Fruit fly (Drosophila melanogaster) whole organism, prepupa: ENCODE results near the gene CG4465.

Experiments used
- Blimp-1 ChIP-seq: fragments of 200-800 bp; sonication (Bioruptor generic); optimal IDR thresholded peaks from 3 replicates; lab custom pipeline; 2017; ENCODE audit warnings: missing biosample characterization, missing genetic modification characterization, mild to moderate bottlenecking, moderate library complexity, missing genetic modification reagents
- CG10669 ChIP-seq: fragments of 200-800 bp; sonication (Bioruptor generic); optimal IDR thresholded peaks from 3 replicates; lab custom pipeline; 2018; ENCODE audit warnings: missing biosample characterization, mild to moderate bottlenecking, missing genetic modification characterization, moderate library complexity
- CG1621 ChIP-seq: fragments of 200-800 bp; sonication (Bioruptor generic); optimal IDR thresholded peaks from 3 replicates; lab custom pipeline; 2018; ENCODE audit warnings: missing biosample characterization, mild to moderate bottlenecking, missing genetic modification characterization
- CG16779 ChIP-seq: fragments of 200-800 bp; sonication (Bioruptor generic); optimal IDR thresholded peaks from 3 replicates; lab custom pipeline; 2017; ENCODE audit warnings: missing biosample characterization, mild to moderate bottlenecking, missing genetic modification characterization
- CG3032 ChIP-seq: fragments of 200-800 bp; optimal IDR thresholded peaks from 2 replicates; lab custom pipeline; 2019; ENCODE audit warnings: missing biosample characterization, mild to moderate bottlenecking, missing genetic modification characterization, moderate library complexity
- CG31627 ChIP-seq: fragments of 200-800 bp; sonication (Bioruptor generic); optimal IDR thresholded peaks from 3 replicates; lab custom pipeline; 2016; ENCODE audit warnings: missing biosample characterization, missing genetic modification characterization
- CG32006 ChIP-seq: fragments of 200-800 bp; sonication (Bioruptor generic); optimal IDR thresholded peaks from 3 replicates; lab custom pipeline; 2017; ENCODE audit warnings: missing biosample characterization, mild to moderate bottlenecking, missing genetic modification characterization
- CG34406 ChIP-seq: fragments of 200-800 bp; sonication (Bioruptor generic); optimal IDR thresholded peaks from 3 replicates; lab custom pipeline; 2016; ENCODE audit warnings: missing biosample characterization, missing genetic modification characterization
- CG4318 ChIP-seq: fragments of 200-800 bp; sonication (Bioruptor generic); optimal IDR thresholded peaks from 3 replicates; lab custom pipeline; 2017; ENCODE audit warnings: missing biosample characterization, mild to moderate bottlenecking, missing genetic modification characterization
- CG6163 ChIP-seq: fragments of 200-800 bp; sonication (Bioruptor generic); IDR thresholded peaks from 3 replicates; pipeline ENCODE4 v1.3.6; 2022; ENCODE audit warnings: missing biosample characterization, missing genetic modification characterization
- CG6276 ChIP-seq: fragments of 200-800 bp; sonication (Bioruptor generic); optimal IDR thresholded peaks from 2 replicates; lab custom pipeline; 2017; ENCODE audit warnings: missing biosample characterization, mild to moderate bottlenecking, missing genetic modification characterization
- CG6792 ChIP-seq: fragments of 200-800 bp; sonication (Bioruptor generic); optimal IDR thresholded peaks from 3 replicates; lab custom pipeline; 2016; ENCODE audit warnings: missing biosample characterization, missing genetic modification characterization
- CG6808 ChIP-seq: fragments of 200-800 bp; sonication (Bioruptor generic); optimal IDR thresholded peaks from 3 replicates; lab custom pipeline; 2017; ENCODE audit warnings: missing biosample characterization, missing genetic modification characterization, mild to moderate bottlenecking, moderate library complexity, missing genetic modification reagents
- CG6854 ChIP-seq: fragments of 200-800 bp; sonication (Bioruptor generic); optimal IDR thresholded peaks from 2 replicates; lab custom pipeline; 2017; ENCODE audit warnings: missing biosample characterization, mild to moderate bottlenecking, missing genetic modification characterization
- CG7368 ChIP-seq: fragments of 200-800 bp; sonication (Bioruptor generic); optimal IDR thresholded peaks from 3 replicates; lab custom pipeline; 2016; ENCODE audit warnings: missing biosample characterization, missing genetic modification characterization
- CG8119 ChIP-seq: fragments of 200-800 bp; sonication (Bioruptor generic); IDR thresholded peaks from 3 replicates; pipeline ENCODE4 v1.3.6; 2022; ENCODE audit warnings: missing biosample characterization, missing genetic modification characterization
- CG8319 ChIP-seq: fragments of 200-800 bp; sonication (Bioruptor generic); optimal IDR thresholded peaks from 3 replicates; lab custom pipeline; 2016; ENCODE audit warnings: missing biosample characterization, missing genetic modification characterization
- CG8632 ChIP-seq: fragments of 200-800 bp; sonication (Bioruptor generic); optimal IDR thresholded peaks from 3 replicates; lab custom pipeline; 2016; ENCODE audit warnings: missing biosample characterization, missing genetic modification characterization
- CG9139 ChIP-seq: fragments of 200-800 bp; sonication (Bioruptor generic); optimal IDR thresholded peaks from 3 replicates; lab custom pipeline; 2017; ENCODE audit warnings: missing biosample characterization, mild to moderate bottlenecking, missing genetic modification characterization
- Eip78C ChIP-seq: fragments of 200-800 bp; sonication (Bioruptor generic); peaks from one replicate; lab custom pipeline; 2016; ENCODE audit warnings: missing biosample characterization, missing genetic modification characterization
- Eip93F ChIP-seq: fragments of 200-800 bp; sonication (Bioruptor generic); optimal IDR thresholded peaks from 2 replicates; lab custom pipeline; 2016; ENCODE audit warnings: missing biosample characterization, mild to moderate bottlenecking, missing genetic modification characterization
- Ets21C ChIP-seq: fragments of 200-800 bp; sonication (Bioruptor generic); optimal IDR thresholded peaks from 3 replicates; lab custom pipeline; 2016; ENCODE audit warnings: missing biosample characterization, missing genetic modification characterization
- Ets96B ChIP-seq: fragments of 200-800 bp; optimal IDR thresholded peaks from 2 replicates; lab custom pipeline; 2019; ENCODE audit warnings: missing biosample characterization, mild to moderate bottlenecking, missing genetic modification characterization, moderate library complexity
- Hr38 ChIP-seq: sonication (Bioruptor generic); optimal IDR thresholded peaks from 2 replicates; lab custom pipeline; 2016; ENCODE audit warnings: missing biosample characterization, missing genetic modification characterization
- Hr39 ChIP-seq: fragments of 200-800 bp; sonication (Bioruptor generic); optimal IDR thresholded peaks from 2 replicates; lab custom pipeline; 2016; ENCODE audit warnings: missing biosample characterization, missing genetic modification characterization
- Hr4 ChIP-seq: fragments of 200-800 bp; sonication (Bioruptor generic); optimal IDR thresholded peaks from 3 replicates; lab custom pipeline; 2016; ENCODE audit warnings: missing biosample characterization, missing genetic modification characterization
- Lpt ChIP-seq: fragments of 200-800 bp; sonication (Bioruptor generic); optimal IDR thresholded peaks from 3 replicates; lab custom pipeline; 2016; ENCODE audit warnings: missing biosample characterization, missing genetic modification characterization
- Met ChIP-seq: fragments of 200-800 bp; sonication (Bioruptor generic); optimal IDR thresholded peaks from 3 replicates; lab custom pipeline; 2016; ENCODE audit warnings: missing biosample characterization, missing genetic modification characterization
- OdsH ChIP-seq: fragments of 200-800 bp; sonication (Bioruptor generic); optimal IDR thresholded peaks from 3 replicates; lab custom pipeline; 2016; ENCODE audit warnings: missing biosample characterization, missing genetic modification characterization
- Smox ChIP-seq: fragments of 200-800 bp; sonication (Bioruptor generic); optimal IDR thresholded peaks from 3 replicates; lab custom pipeline; 2016; ENCODE audit warnings: missing biosample characterization, missing genetic modification characterization
- Sox102F ChIP-seq: fragments of 200-800 bp; sonication (Bioruptor generic); optimal IDR thresholded peaks from 2 replicates; lab custom pipeline; 2016; ENCODE audit warnings: missing biosample characterization, mild to moderate bottlenecking, missing genetic modification characterization
- Sox14 ChIP-seq: fragments of 200-800 bp; sonication (Bioruptor generic); optimal IDR thresholded peaks from 3 replicates; lab custom pipeline; 2016; ENCODE audit warnings: missing biosample characterization, missing genetic modification characterization
- Sox15 ChIP-seq: fragments of 200-800 bp; sonication (Bioruptor generic); optimal IDR thresholded peaks from 3 replicates; lab custom pipeline; 2016; ENCODE audit warnings: missing biosample characterization, missing genetic modification characterization
- achi ChIP-seq: fragments of 200-800 bp; sonication (Bioruptor generic); optimal IDR thresholded peaks from 3 replicates; lab custom pipeline; 2016; ENCODE audit warnings: missing biosample characterization, missing genetic modification characterization
- acj6 ChIP-seq: fragments of 200-800 bp; sonication (Bioruptor generic); optimal IDR thresholded peaks from 3 replicates; lab custom pipeline; 2016; ENCODE audit warnings: missing biosample characterization, missing genetic modification characterization
- cyc ChIP-seq: fragments of 200-800 bp; sonication (Bioruptor generic); optimal IDR thresholded peaks from 3 replicates; lab custom pipeline; 2016; ENCODE audit warnings: missing biosample characterization, missing genetic modification characterization
- dac ChIP-seq: fragments of 200-800 bp; sonication (Bioruptor generic); optimal IDR thresholded peaks from 2 replicates; lab custom pipeline; 2017; ENCODE audit warnings: missing biosample characterization, mild to moderate bottlenecking, missing genetic modification characterization
- dsx ChIP-seq: fragments of 200-800 bp; optimal IDR thresholded peaks from 3 replicates; lab custom pipeline; 2019; ENCODE audit warnings: missing biosample characterization, mild to moderate bottlenecking, missing genetic modification characterization, moderate library complexity; ENCODE audit not compliant: poor library complexity, severe bottlenecking
- eg ChIP-seq: fragments of 200-800 bp; sonication (Bioruptor generic); IDR thresholded peaks from 3 replicates; pipeline ENCODE4 v1.3.6; 2022; ENCODE audit warnings: missing biosample characterization, missing genetic modification characterization
- fd59A ChIP-seq: fragments of 200-800 bp; sonication (Bioruptor generic); optimal IDR thresholded peaks from 2 replicates; lab custom pipeline; 2017; ENCODE audit warnings: missing biosample characterization, mild to moderate bottlenecking, missing genetic modification characterization, missing genetic modification reagents
- fkh ChIP-seq: fragments of 200-800 bp; sonication (Bioruptor generic); optimal IDR thresholded peaks from 3 replicates; lab custom pipeline; 2017; ENCODE audit warnings: missing biosample characterization, mild to moderate bottlenecking, missing genetic modification characterization, moderate library complexity
- lz ChIP-seq: fragments of 200-800 bp; sonication (Bioruptor generic); optimal IDR thresholded peaks from 3 replicates; lab custom pipeline; 2016; ENCODE audit warnings: missing biosample characterization, missing genetic modification characterization
- net ChIP-seq: fragments of 200-800 bp; sonication (Bioruptor generic); optimal IDR thresholded peaks from 3 replicates; lab custom pipeline; 2016; ENCODE audit warnings: missing biosample characterization, missing genetic modification characterization
- pdm3 ChIP-seq: fragments of 200-800 bp; sonication (Bioruptor generic); optimal IDR thresholded peaks from 3 replicates; lab custom pipeline; 2016; ENCODE audit warnings: missing biosample characterization, missing genetic modification characterization
- salr ChIP-seq, 2 experiments: fragments of 200-800 bp; sonication (Bioruptor generic); optimal IDR thresholded peaks; 3 replicates each; lab custom pipeline; 2016 to 2018; ENCODE audit warnings: missing biosample characterization in 2 of 2, missing genetic modification characterization in 2 of 2, mild to moderate bottlenecking in 1 of 2
- spab ChIP-seq: fragments of 200-800 bp; sonication (Bioruptor generic); optimal IDR thresholded peaks from 2 replicates; lab custom pipeline; 2017; ENCODE audit warnings: missing biosample characterization, mild to moderate bottlenecking, missing genetic modification characterization, missing genetic modification reagents
- svp ChIP-seq: fragments of 200-800 bp; sonication (Bioruptor generic); peaks from one replicate; lab custom pipeline; 2016; ENCODE audit warnings: missing biosample characterization, missing genetic modification characterization
- topi ChIP-seq: fragments of 200-800 bp; sonication (Bioruptor generic); optimal IDR thresholded peaks from 3 replicates; lab custom pipeline; 2016; ENCODE audit warnings: missing biosample characterization, missing genetic modification characterization
- vri ChIP-seq: fragments of 200-800 bp; sonication (Bioruptor generic); optimal IDR thresholded peaks from 3 replicates; lab custom pipeline; 2016; ENCODE audit warnings: missing biosample characterization, mild to moderate bottlenecking, missing genetic modification characterization

The CG4465 gene

dm6 chr3R:19895305-19895704 lies 22.3 kb downstream of the CG4465 start:
- no peak for TF ChIP-seq net (GFP tag; lab: Kevin White, UChicago)
- TF ChIP-seq Blimp-1 (GFP tag; lab: Kevin White, UChicago): no peak
- no peak for TF ChIP-seq CG10669
- no peak for TF ChIP-seq Smox
- TF ChIP-seq CG8119 (GFP tag; lab: Robert Waterston, UW): no peak
- TF ChIP-seq CG6276 (GFP tag; lab: Kevin White, UChicago): no peak
- no peak for TF ChIP-seq CG6854 (GFP tag; lab: Kevin White, UChicago)
- TF ChIP-seq Ets21C (GFP tag; lab: Kevin White, UChicago): no peak
- no peak for TF ChIP-seq cyc
- no peak for TF ChIP-seq CG7368 (GFP tag; lab: Kevin White, UChicago)
- TF ChIP-seq acj6 (GFP tag; lab: Kevin White, UChicago): no peak
- no peak for TF ChIP-seq Sox15 (GFP tag; lab: Kevin White, UChicago)
- no peak for TF ChIP-seq Hr38 (GFP tag; lab: Kevin White, UChicago)

dm6 chr3R:19892046-19892445 lies 25.6 kb downstream of the CG4465 start:
- TF ChIP-seq CG32006 (GFP tag; lab: Kevin White, UChicago) (peak; percentile 48), topi (GFP tag; lab: Kevin White, UChicago) (no peak), CG31627 (GFP tag; lab: Kevin White, UChicago) (peak; percentile 35), net (GFP tag; lab: Kevin White, UChicago) (no peak), cyc (peak; percentile 33), Hr38 (GFP tag; lab: Kevin White, UChicago) (no peak), svp (GFP tag; lab: Kevin White, UChicago) (peak; percentile 76), CG8632 (GFP tag; lab: Kevin White, UChicago) (no peak), vri (GFP tag; lab: Kevin White, UChicago) (no peak), Smox (no peak), CG6276 (GFP tag; lab: Kevin White, UChicago) (no peak), salr (GFP tag; optimal IDR thresholded peaks at IDR 0.05; lab: Kevin White, UChicago) (peak in 1 of 2 experiments; percentile 6), fd59A (no peak), Hr39 (GFP tag; lab: Kevin White, UChicago) (peak; percentile 40), Lpt (GFP tag; lab: Kevin White, UChicago) (no peak), Eip93F (GFP tag; lab: Kevin White, UChicago) (no peak), CG7368 (GFP tag; lab: Kevin White, UChicago) (no peak), Ets21C (GFP tag; lab: Kevin White, UChicago) (no peak), Eip78C (GFP tag; lab: Kevin White, UChicago) (peak; percentile 78), CG8319 (GFP tag; lab: Kevin White, UChicago) (no peak), CG6854 (GFP tag; lab: Kevin White, UChicago) (no peak), CG10669 (peak; percentile 16), CG3032 (tag; lab: Kevin White, UChicago) (no peak), CG1621 (tag; lab: Kevin White, UChicago) (no peak), fkh (GFP tag; lab: Kevin White, UChicago) (no peak), eg (peak; percentile 66; the same call in 2 of the 3 replicates), dac (GFP tag; lab: Kevin White, UChicago) (no peak), Sox14 (GFP tag; lab: Kevin White, UChicago) (peak; percentile 37), Hr4 (GFP tag; lab: Kevin White, UChicago) (peak; percentile 50), CG8119 (GFP tag; lab: Robert Waterston, UW) (peak; percentile 58), CG6163 (GFP tag; lab: Robert Waterston, UW) (peak; percentile 56), lz (peak; percentile 26), Ets96B (tag; lab: Kevin White, UChicago) (no peak), CG6792 (GFP tag; lab: Kevin White, UChicago) (no peak), Sox15 (GFP tag; lab: Kevin White, UChicago) (no peak), CG4318 (GFP tag; lab: Kevin White, UChicago) (no peak), spab (no peak), achi (peak; percentile 32), CG34406 (GFP tag; lab: Kevin White, UChicago) (no peak), Met (peak; percentile 34), pdm3 (GFP tag; lab: Kevin White, UChicago) (no peak), OdsH (GFP tag; lab: Kevin White, UChicago) (peak; percentile 21), Sox102F (GFP tag; lab: Kevin White, UChicago) (no peak), CG16779 (no peak), CG6808 (no peak), dsx (no peak), CG9139 (no peak)
